Worm (Caenorhabditis elegans): ENCODE measurements around the gene unc-112.

DNA sequence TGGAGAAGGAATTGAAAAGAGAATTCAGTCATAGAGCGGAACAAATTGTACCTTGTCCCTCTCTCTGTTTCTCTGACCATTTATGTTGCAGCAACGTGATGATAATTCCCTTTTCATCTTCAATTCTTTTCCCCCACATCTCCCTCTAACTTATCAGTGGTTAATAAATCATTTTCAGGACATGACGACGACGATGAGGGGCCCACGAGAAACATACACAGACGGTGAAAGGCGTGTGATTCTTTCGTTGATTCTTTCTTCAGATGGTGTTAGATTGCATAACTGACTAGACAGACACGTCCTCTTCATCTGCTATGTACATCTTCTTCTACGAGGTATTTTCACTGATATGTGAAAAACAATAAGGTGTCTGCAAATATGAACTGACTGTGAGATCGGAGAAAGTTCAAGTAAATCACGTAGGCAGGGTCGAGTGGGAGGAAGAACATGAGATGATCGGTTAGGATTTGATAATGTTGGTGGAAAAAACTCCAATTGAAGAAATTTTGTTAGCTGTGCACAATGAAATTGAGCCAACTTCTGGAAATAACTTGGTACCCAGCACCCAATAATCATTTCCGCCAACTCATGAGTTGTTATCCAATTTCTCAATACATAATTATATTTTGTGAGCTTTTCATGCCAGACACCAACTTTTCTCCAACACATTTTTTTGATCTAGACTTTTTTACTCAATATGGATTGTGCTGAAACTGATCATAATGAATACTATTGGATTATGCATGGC, 35.7 kb downstream of the unc-112 start, which contains the start of gene srh-17:
- no peak for TF ChIP-seq unc-39 (tag; optimal IDR thresholded peaks at IDR 0.05)
- TF ChIP-seq nhr-12 (tag; optimal IDR thresholded peaks at IDR 0.05): no peak
- no peak for TF ChIP-seq mep-1 (tag; optimal IDR thresholded peaks at IDR 0.05)
